Worm (Caenorhabditis elegans): ENCODE data around the gene cpsf-4.

DNA sequence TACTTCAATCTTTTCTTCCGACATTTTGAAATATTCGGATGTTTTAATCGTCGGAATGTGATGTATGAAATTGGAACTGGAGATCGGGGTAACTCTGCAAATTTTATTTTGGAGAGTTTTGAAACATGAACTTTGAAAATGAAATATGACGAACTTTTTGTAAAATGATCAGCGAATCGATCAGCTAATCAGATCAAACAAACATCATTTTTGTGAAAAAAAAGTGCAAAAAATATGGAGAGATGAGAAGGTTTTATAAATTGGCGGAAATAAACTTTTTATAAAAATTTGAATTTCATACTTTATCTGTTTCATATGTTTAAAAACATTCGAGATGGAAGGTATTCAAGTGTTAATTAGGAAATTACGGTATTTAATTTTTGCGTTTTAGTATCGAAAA, 18.2 kb upstream of the cpsf-4 start, which contains the start of gene dlc-2:
- TF ChIP-seq jun-1 (tag; optimal IDR thresholded peaks at IDR 0.05) (no peak), skn-1 (tag; optimal IDR thresholded peaks at IDR 0.05) (no peak), elt-2 (tag; optimal IDR thresholded peaks at IDR 0.05) (no peak), ceh-16 (tag; optimal IDR thresholded peaks at IDR 0.05) (no peak), egl-27 (tag; optimal IDR thresholded peaks at IDR 0.05) (no peak), lin-39 (tag; optimal IDR thresholded peaks at IDR 0.05) (no peak), tbx-2 (tag; optimal IDR thresholded peaks at IDR 0.05) (no peak)

Data from whole organism, L3 larva.